Fruit fly (Drosophila melanogaster) whole organism, embryonic: Measurements from ENCODE around the gene Ero1L.

Experiments used
- Aef1 ChIP-seq: fragments of 200-800 bp; sonication (Bioruptor generic); IDR thresholded peaks from 3 replicates; pipeline ENCODE4 v1.3.6; 2022; ENCODE audit warnings: missing biosample characterization, missing genetic modification characterization
- Asciz ChIP-seq: fragments of 200-800 bp; sonication (Bioruptor generic); optimal IDR thresholded peaks from 2 replicates; lab custom pipeline; 2017; ENCODE audit warnings: missing biosample characterization, mild to moderate bottlenecking, missing genetic modification characterization, missing genetic modification reagents
- Blimp-1 ChIP-seq: fragments of 200-800 bp; sonication (Bioruptor generic); optimal IDR thresholded peaks from 3 replicates; lab custom pipeline; 2018; ENCODE audit warnings: missing biosample characterization, missing genetic modification characterization, mild to moderate bottlenecking, moderate library complexity, missing genetic modification reagents
- CG10979 ChIP-seq: fragments of 200-800 bp; sonication (Bioruptor generic); optimal IDR thresholded peaks from 2 replicates; lab custom pipeline; 2018; ENCODE audit warnings: missing biosample characterization, mild to moderate bottlenecking, missing genetic modification characterization, moderate library complexity
- CG11695 ChIP-seq: fragments of 200-800 bp; sonication (Bioruptor generic); IDR thresholded peaks from 3 replicates; pipeline ENCODE4 v1.3.6; 2022; ENCODE audit warnings: missing biosample characterization, missing genetic modification characterization
- CG12104 ChIP-seq: fragments of 200-800 bp; sonication (Bioruptor generic); optimal IDR thresholded peaks from 3 replicates; lab custom pipeline; 2016; ENCODE audit warnings: missing biosample characterization, missing genetic modification characterization
- CG14667 ChIP-seq: fragments of 200-800 bp; sonication (Bioruptor generic); IDR thresholded peaks from 2 replicates; pipeline ENCODE4 v1.3.6; 2022; ENCODE audit warnings: missing biosample characterization, missing genetic modification characterization
- CG18599 ChIP-seq: fragments of 200-800 bp; sonication (Bioruptor generic); optimal IDR thresholded peaks from 3 replicates; lab custom pipeline; 2017; ENCODE audit warnings: missing biosample characterization, missing genetic modification characterization, mild to moderate bottlenecking, moderate library complexity, missing genetic modification reagents
- CG2202 ChIP-seq: fragments of 200-800 bp; sonication (Bioruptor generic); optimal IDR thresholded peaks from 2 replicates; lab custom pipeline; 2018; ENCODE audit warnings: missing biosample characterization, mild to moderate bottlenecking, missing genetic modification characterization
- CG3163 ChIP-seq: fragments of 200-800 bp; sonication (Bioruptor generic); optimal IDR thresholded peaks from 3 replicates; lab custom pipeline; 2016; ENCODE audit warnings: missing biosample characterization, missing genetic modification characterization
- CG3847 ChIP-seq: fragments of 200-800 bp; sonication (Bioruptor generic); IDR thresholded peaks from 2 replicates; pipeline ENCODE4 v1.3.6; 2022; ENCODE audit warnings: missing biosample characterization, missing genetic modification characterization
- CG43689 ChIP-seq: fragments of 200-800 bp; sonication (Bioruptor generic); IDR thresholded peaks from 2 replicates; pipeline ENCODE4 v1.3.6; 2022; ENCODE audit warnings: missing biosample characterization, missing genetic modification characterization
- CG6689 ChIP-seq: fragments of 200-800 bp; sonication (Bioruptor generic); IDR thresholded peaks from 2 replicates; pipeline ENCODE4 v1.3.6; 2022; ENCODE audit warnings: missing biosample characterization, missing genetic modification characterization
- CTCF ChIP-seq: fragments of 200-800 bp; sonication (Bioruptor generic); optimal IDR thresholded peaks from 2 replicates; lab custom pipeline; 2017; ENCODE audit warnings: missing biosample characterization, mild to moderate bottlenecking, missing genetic modification characterization, moderate library complexity
- Fer2 ChIP-seq: fragments of 200-800 bp; sonication (Bioruptor generic); optimal IDR thresholded peaks from 2 replicates; lab custom pipeline; 2018; ENCODE audit warnings: missing biosample characterization, mild to moderate bottlenecking, missing genetic modification characterization, moderate library complexity
- Fer3 ChIP-seq: fragments of 200-800 bp; sonication (Bioruptor generic); optimal IDR thresholded peaks from 2 replicates; lab custom pipeline; 2018; ENCODE audit warnings: missing biosample characterization, mild to moderate bottlenecking, missing genetic modification characterization, moderate library complexity
- MESR4 ChIP-seq: fragments of 200-800 bp; sonication (Bioruptor generic); optimal IDR thresholded peaks from 2 replicates; lab custom pipeline; 2018; ENCODE audit warnings: missing biosample characterization, mild to moderate bottlenecking, missing genetic modification characterization, moderate library complexity
- Nf-YC ChIP-seq: fragments of 200-800 bp; optimal IDR thresholded peaks from 3 replicates; lab custom pipeline; 2019; ENCODE audit warnings: missing biosample characterization, mild to moderate bottlenecking, missing genetic modification characterization, moderate library complexity
- Optix ChIP-seq: fragments of 200-800 bp; sonication (Bioruptor generic); IDR thresholded peaks from 3 replicates; pipeline ENCODE4 v1.3.6; 2022; ENCODE audit warnings: missing biosample characterization, missing genetic modification characterization
- Poxn ChIP-seq: fragments of 200-800 bp; sonication (Bioruptor generic); IDR thresholded peaks from 2 replicates; pipeline ENCODE4 v1.3.6; 2022; ENCODE audit warnings: missing biosample characterization, missing genetic modification characterization
- Taf1 ChIP-seq: fragments of 200-800 bp; sonication (Bioruptor generic); IDR thresholded peaks from 2 replicates; pipeline ENCODE4 v1.3.6; 2022; ENCODE audit warnings: missing biosample characterization, missing genetic modification characterization
- Xbp1 ChIP-seq: fragments of 200-800 bp; sonication (Bioruptor generic); optimal IDR thresholded peaks from 3 replicates; lab custom pipeline; 2016; ENCODE audit warnings: missing biosample characterization, mild to moderate bottlenecking, missing genetic modification characterization
- ac ChIP-seq: fragments of 200-800 bp; sonication (Bioruptor generic); optimal IDR thresholded peaks from 3 replicates; lab custom pipeline; 2017; ENCODE audit warnings: missing biosample characterization, mild to moderate bottlenecking, missing genetic modification characterization
- ash1 ChIP-seq: fragments of 200-800 bp; sonication (Bioruptor generic); optimal IDR thresholded peaks from 2 replicates; lab custom pipeline; 2018; ENCODE audit warnings: missing biosample characterization, mild to moderate bottlenecking, missing genetic modification characterization
- cg ChIP-seq: fragments of 200-800 bp; sonication (Bioruptor generic); optimal IDR thresholded peaks from 3 replicates; lab custom pipeline; 2019; ENCODE audit warnings: missing biosample characterization, mild to moderate bottlenecking, missing genetic modification characterization, moderate library complexity
- chm ChIP-seq: fragments of 200-800 bp; sonication (Bioruptor generic); IDR thresholded peaks from 2 replicates; pipeline ENCODE4 v1.3.6; 2022; ENCODE audit warnings: missing biosample characterization, missing genetic modification characterization
- crol ChIP-seq: fragments of 200-800 bp; sonication (Bioruptor generic); IDR thresholded peaks from 2 replicates; pipeline ENCODE4 v1.3.6; 2022; ENCODE audit warnings: missing biosample characterization, missing genetic modification characterization
- dan ChIP-seq: fragments of 200-800 bp; sonication (Bioruptor generic); IDR thresholded peaks from 2 replicates; pipeline ENCODE4 v1.3.6; 2022; ENCODE audit warnings: missing biosample characterization, missing genetic modification characterization
- ems ChIP-seq: fragments of 200-800 bp; sonication (Bioruptor generic); optimal IDR thresholded peaks from 3 replicates; lab custom pipeline; 2016; ENCODE audit warnings: missing biosample characterization, missing genetic modification characterization
- ewg ChIP-seq: fragments of 200-800 bp; sonication (Bioruptor generic); optimal IDR thresholded peaks from 3 replicates; lab custom pipeline; 2017; ENCODE audit warnings: mild to moderate bottlenecking, missing biosample characterization, missing genetic modification reagents, missing genetic modification characterization
- fd96Cb ChIP-seq: fragments of 200-800 bp; sonication (Bioruptor generic); optimal IDR thresholded peaks from 2 replicates; lab custom pipeline; 2018; ENCODE audit warnings: missing biosample characterization, mild to moderate bottlenecking, missing genetic modification characterization, moderate library complexity
- ftz-f1 ChIP-seq: fragments of 200-800 bp; sonication (Bioruptor generic); optimal IDR thresholded peaks from 2 replicates; lab custom pipeline; 2016; ENCODE audit warnings: missing biosample characterization, missing genetic modification characterization
- gcm ChIP-seq: fragments of 200-800 bp; sonication (Bioruptor generic); optimal IDR thresholded peaks from 2 replicates; lab custom pipeline; 2019; ENCODE audit warnings: missing biosample characterization, mild to moderate bottlenecking, missing genetic modification characterization, moderate library complexity
- jumu ChIP-seq: fragments of 200-800 bp; sonication (Bioruptor generic); optimal IDR thresholded peaks from 3 replicates; lab custom pipeline; 2016; ENCODE audit warnings: missing biosample characterization, missing genetic modification characterization
- lbe ChIP-seq: fragments of 200-800 bp; sonication (Bioruptor generic); optimal IDR thresholded peaks from 2 replicates; lab custom pipeline; 2016; ENCODE audit warnings: missing biosample characterization, mild to moderate bottlenecking, missing genetic modification characterization
- lola ChIP-seq, 3 experiments: fragments of >200 bp in 2 of 3; fragments of 200-800 bp in 1 of 3; sonication (Bioruptor generic) in 1 of 3; optimal IDR thresholded peaks; 2 replicates each; lab custom pipeline; 2017 to 2019; ENCODE audit warnings: missing biosample characterization in 3 of 3, missing genetic modification characterization in 3 of 3, mild to moderate bottlenecking in 1 of 3, moderate library complexity in 1 of 3
- nom ChIP-seq: fragments of 200-800 bp; sonication (Bioruptor generic); optimal IDR thresholded peaks from 2 replicates; lab custom pipeline; 2017; ENCODE audit warnings: missing biosample characterization, missing genetic modification characterization, mild to moderate bottlenecking, moderate library complexity, missing genetic modification reagents
- pfk ChIP-seq: fragments of 200-800 bp; sonication (Bioruptor generic); optimal IDR thresholded peaks from 2 replicates; lab custom pipeline; 2018; ENCODE audit warnings: missing biosample characterization, mild to moderate bottlenecking, missing genetic modification characterization, moderate library complexity
- phol ChIP-seq: fragments of 200-800 bp; sonication (Bioruptor generic); optimal IDR thresholded peaks from 3 replicates; lab custom pipeline; 2018; ENCODE audit warnings: missing biosample characterization, mild to moderate bottlenecking, missing genetic modification characterization, moderate library complexity
- pros ChIP-seq: fragments of 200-800 bp; sonication (Bioruptor generic); optimal IDR thresholded peaks from 3 replicates; lab custom pipeline; 2019; ENCODE audit warnings: missing biosample characterization, mild to moderate bottlenecking, missing genetic modification characterization, moderate library complexity
- repo ChIP-seq: fragments of 200-800 bp; sonication (Bioruptor generic); optimal IDR thresholded peaks from 2 replicates; lab custom pipeline; 2016; ENCODE audit warnings: missing biosample characterization, missing genetic modification characterization
- rib ChIP-seq: fragments of 200-800 bp; sonication (Bioruptor generic); IDR thresholded peaks from 2 replicates; pipeline ENCODE4 v1.3.6; 2022; ENCODE audit warnings: missing biosample characterization, missing genetic modification characterization
- sc ChIP-seq, 3 experiments: fragments of >200 bp in 2 of 3; fragments of 200-800 bp in 1 of 3; sonication (Bioruptor generic) in 1 of 3; optimal IDR thresholded peaks; 2 replicates in 2 of 3; 3 replicates in 1 of 3; lab custom pipeline; 2017; ENCODE audit warnings: mild to moderate bottlenecking in 1 of 3, missing biosample characterization in 1 of 3, missing genetic modification characterization in 1 of 3, missing genetic modification reagents in 1 of 3
- sima ChIP-seq: fragments of 200-800 bp; sonication (Bioruptor generic); optimal IDR thresholded peaks from 2 replicates; lab custom pipeline; 2016; ENCODE audit warnings: missing biosample characterization, missing genetic modification characterization
- sqz ChIP-seq: fragments of 200-800 bp; sonication (Bioruptor generic); optimal IDR thresholded peaks from 3 replicates; lab custom pipeline; 2018; ENCODE audit warnings: missing biosample characterization, mild to moderate bottlenecking, missing genetic modification characterization
- tll ChIP-seq, 2 experiments: fragments of 200-800 bp in 1 of 2; fragments of >200 bp in 1 of 2; sonication (Bioruptor generic) in 1 of 2; optimal IDR thresholded peaks; 2 replicates each; lab custom pipeline; 2017 to 2019; ENCODE audit warnings: missing biosample characterization in 2 of 2, missing genetic modification characterization in 2 of 2, mild to moderate bottlenecking in 1 of 2, moderate library complexity in 1 of 2
- trem ChIP-seq: fragments of 200-800 bp; optimal IDR thresholded peaks from 3 replicates; lab custom pipeline; 2019; ENCODE audit warnings: missing biosample characterization, mild to moderate bottlenecking, missing genetic modification characterization, moderate library complexity
- wdn ChIP-seq: fragments of 200-800 bp; sonication (Bioruptor generic); IDR thresholded peaks from 2 replicates; pipeline ENCODE4 v1.3.6; 2022; ENCODE audit warnings: missing biosample characterization, missing genetic modification characterization
- z ChIP-seq: fragments of 200-800 bp; sonication (Bioruptor generic); IDR thresholded peaks from 3 replicates; pipeline ENCODE4 v1.3.6; 2022; ENCODE audit warnings: missing biosample characterization, missing genetic modification characterization
- zen2 ChIP-seq: fragments of 200-800 bp; sonication (Bioruptor generic); IDR thresholded peaks from 3 replicates; pipeline ENCODE4 v1.3.6; 2022; ENCODE audit warnings: missing biosample characterization, missing genetic modification characterization; ENCODE audit not compliant: partially characterized antibody

Gene Ero1L

DNA sequence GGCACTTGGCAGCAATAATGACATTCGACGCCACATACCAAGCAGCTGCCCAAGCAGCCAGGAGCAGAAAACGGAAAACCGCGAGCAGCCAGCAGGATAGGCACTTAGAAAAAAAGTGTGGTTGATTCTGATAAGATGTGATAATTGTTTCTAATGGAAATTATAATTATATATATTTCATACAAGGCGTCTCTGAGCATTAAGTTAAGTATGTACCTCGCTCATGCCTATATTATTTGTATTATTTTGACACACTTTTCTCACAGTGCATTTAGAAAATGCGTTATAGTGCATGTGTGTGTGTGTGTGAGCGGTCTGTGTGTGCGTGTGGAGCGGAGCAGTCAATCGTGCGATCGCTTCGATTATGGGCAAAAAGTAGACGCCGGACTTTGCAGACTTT is 11.8 kb upstream of the Ero1L start (continued):
- TF ChIP-seq CG6689 = peak; percentile 27; the same call in 1 of the 2 replicates
- peak; percentile 37 for TF ChIP-seq trem (tag; lab: Kevin White, UChicago)
- TF ChIP-seq dan (GFP tag; lab: Robert Waterston, UW) = 0 out of 2 replicates have a peak, but pooled peaks have one; percentile 30
- TF ChIP-seq zen2 (GFP tag; lab: Robert Waterston, UW) = no peak
- peak; percentile 15 for TF ChIP-seq Blimp-1
- peak; percentile 47; the same call in 1 of the 2 replicates for TF ChIP-seq chm (GFP tag; lab: Robert Waterston, UW)
- TF ChIP-seq repo (GFP tag; lab: Kevin White, UChicago) = no peak
- no peak for TF ChIP-seq gcm
- TF ChIP-seq lbe (GFP tag; lab: Kevin White, UChicago) = peak; percentile 18
- peak; percentile 31 for TF ChIP-seq cg
- TF ChIP-seq fd96Cb (tag; lab: Kevin White, UChicago) = peak; percentile 19
- peak; percentile 12 for TF ChIP-seq CG2202
- peak; percentile 19 for TF ChIP-seq Xbp1 (GFP tag; lab: Kevin White, UChicago)
- TF ChIP-seq ac (GFP tag; lab: Kevin White, UChicago) = peak; percentile 39
- TF ChIP-seq Optix (GFP tag; lab: Robert Waterston, UW) = no peak
- TF ChIP-seq phol (tag; lab: Kevin White, UChicago) = peak; percentile 44
- 0 out of 3 replicates have a peak, but pooled peaks have one; percentile 14 for TF ChIP-seq CG11695 (GFP tag; lab: Robert Waterston, UW)
- peak in 1 of 3 experiments; percentile 58 for TF ChIP-seq lola (GFP tag; optimal IDR thresholded peaks at IDR 0.05; lab: Kevin White, UChicago)
- TF ChIP-seq sc (optimal IDR thresholded peaks at IDR 0.05; lab: Kevin White, UChicago) = no peak
- peak; percentile 14 for TF ChIP-seq sc (GFP tag; optimal IDR thresholded peaks at IDR 0.05; lab: Kevin White, UChicago)

DNA sequence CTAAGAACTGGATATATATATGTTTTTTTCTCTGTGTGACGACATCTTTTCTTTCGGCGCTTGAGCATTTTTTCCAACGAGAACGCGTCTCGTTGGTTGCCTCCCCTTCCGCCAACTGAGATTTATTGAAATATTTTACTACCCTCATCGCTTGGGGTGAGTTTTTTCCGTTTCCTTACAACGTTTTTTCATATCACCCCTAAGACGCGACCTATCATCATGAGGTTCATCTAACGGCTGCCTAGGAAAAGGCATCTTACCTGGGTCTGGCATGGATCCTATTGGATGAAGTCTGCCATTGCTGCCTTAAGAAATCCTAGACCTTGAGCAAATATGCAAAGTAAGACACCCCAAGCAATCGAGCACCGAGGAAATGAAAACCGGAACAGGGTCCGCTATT is 10.9 kb upstream of the Ero1L start:
- TF ChIP-seq Fer2 (tag; lab: Kevin White, UChicago) (no peak), rib (no peak), CTCF (no peak), MESR4 (GFP tag; lab: Kevin White, UChicago) (no peak), wdn (no peak), z (GFP tag; lab: Robert Waterston, UW) (peak; percentile 60; the same call in 1 of the 3 replicates), lbe (GFP tag; lab: Kevin White, UChicago) (no peak), sima (no peak), CG12104 (GFP tag; lab: Kevin White, UChicago) (no peak), pros (GFP tag; lab: Kevin White, UChicago) (peak; percentile 94), CG10979 (no peak), CG14667 (GFP tag; lab: Robert Waterston, UW) (no peak), jumu (no peak), zen2 (GFP tag; lab: Robert Waterston, UW) (no peak), Nf-YC (tag; lab: Kevin White, UChicago) (peak; percentile 88), pfk (GFP tag; lab: Kevin White, UChicago) (no peak), Poxn (GFP tag; lab: Robert Waterston, UW) (no peak), CG18599 (no peak), Fer3 (no peak), Asciz (GFP tag; lab: Kevin White, UChicago) (no peak), sqz (GFP tag; lab: Kevin White, UChicago) (peak; percentile 48), CG3163 (GFP tag; lab: Kevin White, UChicago) (no peak), CG3847 (GFP tag; lab: Robert Waterston, UW) (no peak), Aef1 (GFP tag; lab: Robert Waterston, UW) (no peak), nom (GFP tag; lab: Kevin White, UChicago) (no peak), ems (GFP tag; lab: Kevin White, UChicago) (no peak), ash1 (GFP tag; lab: Kevin White, UChicago) (no peak), tll (GFP tag; optimal IDR thresholded peaks at IDR 0.05; lab: Kevin White, UChicago) (no peak), ftz-f1 (GFP tag; lab: Kevin White, UChicago) (no peak), ewg (no peak), Taf1 (GFP tag; lab: Robert Waterston, UW) (no peak), crol (GFP tag; lab: Robert Waterston, UW) (no peak), CG43689 (GFP tag; lab: Robert Waterston, UW) (no peak)
